Fruit fly (Drosophila melanogaster) whole organism, embryonic: Measurements from ENCODE around the gene CG14853.

ENCODE experiments used
- Abd-B ChIP-seq: fragments of 200-800 bp; sonication (Bioruptor generic); optimal IDR thresholded peaks from 2 replicates; lab custom pipeline; 2018; ENCODE audit warnings: missing biosample characterization, mild to moderate bottlenecking, missing genetic modification characterization, moderate library complexity
- B-H1 ChIP-seq: fragments of 200-800 bp; sonication (Bioruptor generic); IDR thresholded peaks from 3 replicates; pipeline ENCODE4 v1.3.6; 2022; ENCODE audit warnings: missing biosample characterization, missing genetic modification characterization
- BEAF-32 ChIP-seq: fragments of 200-800 bp; sonication (Bioruptor generic); optimal IDR thresholded peaks from 3 replicates; lab custom pipeline; 2017; ENCODE audit warnings: missing biosample characterization, missing genetic modification characterization, mild to moderate bottlenecking, moderate library complexity, missing genetic modification reagents
- CG10543 ChIP-seq: fragments of 200-800 bp; sonication (Bioruptor generic); optimal IDR thresholded peaks from 3 replicates; lab custom pipeline; 2017; ENCODE audit warnings: missing biosample characterization, mild to moderate bottlenecking, missing genetic modification characterization, moderate library complexity
- CG12104 ChIP-seq: fragments of 200-800 bp; sonication (Bioruptor generic); optimal IDR thresholded peaks from 3 replicates; lab custom pipeline; 2016; ENCODE audit warnings: missing biosample characterization, missing genetic modification characterization
- CG12769 ChIP-seq: fragments of 200-800 bp; sonication (Bioruptor generic); optimal IDR thresholded peaks from 2 replicates; lab custom pipeline; 2019; ENCODE audit warnings: missing biosample characterization, mild to moderate bottlenecking, missing genetic modification characterization, moderate library complexity
- CG13296 ChIP-seq: fragments of 200-800 bp; sonication (Bioruptor generic); optimal IDR thresholded peaks from 3 replicates; lab custom pipeline; 2018; ENCODE audit warnings: missing biosample characterization, mild to moderate bottlenecking, missing genetic modification characterization
- CG13894 ChIP-seq: fragments of 200-800 bp; sonication (Bioruptor generic); optimal IDR thresholded peaks from 3 replicates; lab custom pipeline; 2018; ENCODE audit warnings: missing biosample characterization, mild to moderate bottlenecking, missing genetic modification characterization, moderate library complexity
- CG14441 ChIP-seq: fragments of 200-800 bp; sonication (Bioruptor generic); IDR thresholded peaks from 2 replicates; pipeline ENCODE4 v1.3.6; 2022; ENCODE audit warnings: missing biosample characterization, missing genetic modification characterization
- CG18262 ChIP-seq: fragments of 200-800 bp; optimal IDR thresholded peaks from 3 replicates; lab custom pipeline; 2019; ENCODE audit warnings: missing biosample characterization, mild to moderate bottlenecking, missing genetic modification characterization, moderate library complexity
- CG2116 ChIP-seq: fragments of 200-800 bp; sonication (Bioruptor generic); optimal IDR thresholded peaks from 3 replicates; lab custom pipeline; 2018; ENCODE audit warnings: missing biosample characterization, mild to moderate bottlenecking, missing genetic modification characterization
- CG31365 ChIP-seq: fragments of 200-800 bp; sonication (Bioruptor generic); optimal IDR thresholded peaks from 2 replicates; lab custom pipeline; 2018; ENCODE audit warnings: missing biosample characterization, mild to moderate bottlenecking, missing genetic modification characterization
- CG4854 ChIP-seq: fragments of 200-800 bp; sonication (Bioruptor generic); optimal IDR thresholded peaks from 2 replicates; lab custom pipeline; 2016; ENCODE audit warnings: missing biosample characterization, missing genetic modification characterization, inconsistent platforms
- CG7556 ChIP-seq: fragments of 200-800 bp; sonication (Bioruptor generic); optimal IDR thresholded peaks from 2 replicates; lab custom pipeline; 2017; ENCODE audit warnings: missing biosample characterization, mild to moderate bottlenecking, missing genetic modification characterization
- CG7928 ChIP-seq: fragments of 200-800 bp; sonication (Bioruptor generic); optimal IDR thresholded peaks from 2 replicates; lab custom pipeline; 2017; ENCODE audit warnings: missing biosample characterization, mild to moderate bottlenecking, missing genetic modification characterization
- CG8281 ChIP-seq: fragments of 200-800 bp; sonication (Bioruptor generic); optimal IDR thresholded peaks from 2 replicates; lab custom pipeline; 2018; ENCODE audit warnings: missing biosample characterization, mild to moderate bottlenecking, missing genetic modification characterization, moderate library complexity
- Doc3 ChIP-seq: fragments of 200-800 bp; sonication (Bioruptor generic); IDR thresholded peaks from 3 replicates; pipeline ENCODE4 v1.3.6; 2022; ENCODE audit warnings: missing biosample characterization, missing genetic modification characterization; ENCODE audit not compliant: partially characterized antibody
- Dp ChIP-seq: fragments of 200-800 bp; sonication (Bioruptor generic); optimal IDR thresholded peaks from 2 replicates; lab custom pipeline; 2018; ENCODE audit warnings: missing biosample characterization, mild to moderate bottlenecking, missing genetic modification characterization, moderate library complexity
- H2.0 ChIP-seq: fragments of 200-800 bp; sonication (Bioruptor generic); IDR thresholded peaks from 2 replicates; pipeline ENCODE4 v1.3.6; 2022; ENCODE audit warnings: missing biosample characterization, missing genetic modification characterization
- HLH3B ChIP-seq: fragments of 200-800 bp; sonication (Bioruptor generic); IDR thresholded peaks from 2 replicates; pipeline ENCODE4 v1.3.6; 2022; ENCODE audit warnings: missing biosample characterization, missing genetic modification characterization
- Hr51 ChIP-seq, 2 experiments: fragments of 200-800 bp; sonication (Bioruptor generic); optimal IDR thresholded peaks; 2 replicates in 1 of 2; 3 replicates in 1 of 2; lab custom pipeline; 2016 to 2018; ENCODE audit warnings: missing biosample characterization in 2 of 2, missing genetic modification characterization in 2 of 2, mild to moderate bottlenecking in 1 of 2, moderate library complexity in 1 of 2
- Max ChIP-seq: fragments of 200-800 bp; sonication (Bioruptor generic); optimal IDR thresholded peaks from 2 replicates; lab custom pipeline; 2016; ENCODE audit warnings: missing biosample characterization, mild to moderate bottlenecking, missing genetic modification characterization
- NFAT ChIP-seq: fragments of 200-800 bp; sonication (Bioruptor generic); IDR thresholded peaks from 2 replicates; pipeline ENCODE4 v1.3.6; 2022; ENCODE audit warnings: missing biosample characterization, missing genetic modification characterization
- Poxn ChIP-seq: fragments of 200-800 bp; sonication (Bioruptor generic); IDR thresholded peaks from 2 replicates; pipeline ENCODE4 v1.3.6; 2022; ENCODE audit warnings: missing biosample characterization, missing genetic modification characterization
- Ptx1 ChIP-seq: fragments of 200-800 bp; sonication (Bioruptor generic); IDR thresholded peaks from 2 replicates; pipeline ENCODE4 v1.3.6; 2022; ENCODE audit warnings: missing biosample characterization, missing genetic modification characterization
- Rfx ChIP-seq: fragments of 200-800 bp; sonication (Bioruptor generic); IDR thresholded peaks from 2 replicates; pipeline ENCODE4 v1.3.6; 2022; ENCODE audit warnings: missing biosample characterization, missing genetic modification characterization
- Rx ChIP-seq: fragments of 200-800 bp; sonication (Bioruptor generic); IDR thresholded peaks from 2 replicates; pipeline ENCODE4 v1.3.6; 2022; ENCODE audit warnings: missing biosample characterization, missing genetic modification characterization
- Trl ChIP-seq, 3 experiments: fragments of >200 bp in 2 of 3; fragments of 200-800 bp in 1 of 3; sonication (Bioruptor generic) in 1 of 3; optimal IDR thresholded peaks; 2 replicates in 1 of 3; 3 replicates in 2 of 3; lab custom pipeline; 2016 to 2017; ENCODE audit warnings: missing biosample characterization in 1 of 3, missing genetic modification characterization in 1 of 3
- cas ChIP-seq: fragments of 200-800 bp; sonication (Bioruptor generic); IDR thresholded peaks from 2 replicates; pipeline ENCODE4 v1.3.6; 2022; ENCODE audit warnings: missing biosample characterization, missing genetic modification characterization
- chn ChIP-seq: fragments of 200-800 bp; sonication (Bioruptor generic); optimal IDR thresholded peaks from 2 replicates; lab custom pipeline; 2016; ENCODE audit warnings: missing biosample characterization, missing genetic modification characterization
- cwo ChIP-seq: fragments of 200-800 bp; sonication (Bioruptor generic); optimal IDR thresholded peaks from 3 replicates; lab custom pipeline; 2017; ENCODE audit warnings: missing biosample characterization, missing genetic modification characterization, mild to moderate bottlenecking, moderate library complexity, missing genetic modification reagents
- dmrt11E ChIP-seq: fragments of 200-800 bp; sonication (Bioruptor generic); optimal IDR thresholded peaks from 3 replicates; lab custom pipeline; 2018; ENCODE audit warnings: missing biosample characterization, mild to moderate bottlenecking, missing genetic modification characterization, moderate library complexity
- dysf ChIP-seq: fragments of 200-800 bp; sonication (Bioruptor generic); IDR thresholded peaks from 3 replicates; pipeline ENCODE4 v1.3.6; 2022; ENCODE audit warnings: missing biosample characterization, missing genetic modification characterization
- fd3F ChIP-seq: fragments of 200-800 bp; sonication (Bioruptor generic); optimal IDR thresholded peaks from 2 replicates; lab custom pipeline; 2018; ENCODE audit warnings: missing biosample characterization, mild to moderate bottlenecking, missing genetic modification characterization, moderate library complexity
- gem ChIP-seq: fragments of 200-800 bp; sonication (Bioruptor generic); optimal IDR thresholded peaks from 2 replicates; lab custom pipeline; 2019; ENCODE audit warnings: missing biosample characterization, mild to moderate bottlenecking, missing genetic modification characterization, moderate library complexity
- hbn ChIP-seq: fragments of 200-800 bp; sonication (Bioruptor generic); IDR thresholded peaks from 2 replicates; pipeline ENCODE4 v1.3.6; 2022; ENCODE audit warnings: missing biosample characterization, missing genetic modification characterization; ENCODE audit not compliant: partially characterized antibody
- hkb ChIP-seq, 2 experiments: fragments of 200-800 bp in 1 of 2; fragments of >200 bp in 1 of 2; sonication (Bioruptor generic) in 1 of 2; IDR thresholded peaks in 1 of 2; optimal IDR thresholded peaks in 1 of 2; 2 replicates each; pipeline versions ENCODE4 v1.3.6 to Lab custom; 2017 to 2022; ENCODE audit warnings: missing biosample characterization in 1 of 2, missing genetic modification characterization in 1 of 2
- kni ChIP-seq: fragments of 200-800 bp; sonication (Bioruptor generic); optimal IDR thresholded peaks from 3 replicates; lab custom pipeline; 2017; ENCODE audit warnings: mild to moderate bottlenecking, missing biosample characterization, missing genetic modification reagents, missing genetic modification characterization
- phol ChIP-seq: fragments of 200-800 bp; sonication (Bioruptor generic); optimal IDR thresholded peaks from 3 replicates; lab custom pipeline; 2018; ENCODE audit warnings: missing biosample characterization, mild to moderate bottlenecking, missing genetic modification characterization, moderate library complexity
- ranshi ChIP-seq: fragments of 200-800 bp; sonication (Bioruptor generic); IDR thresholded peaks from 2 replicates; pipeline ENCODE4 v1.3.6; 2022; ENCODE audit warnings: missing biosample characterization, missing genetic modification characterization
- run ChIP-seq: fragments of 200-800 bp; sonication (Bioruptor generic); optimal IDR thresholded peaks from 3 replicates; lab custom pipeline; 2018; ENCODE audit warnings: missing biosample characterization, mild to moderate bottlenecking, missing genetic modification characterization
- sim ChIP-seq: fragments of 200-800 bp; sonication (Bioruptor generic); IDR thresholded peaks from 2 replicates; pipeline ENCODE4 v1.3.6; 2022; ENCODE audit warnings: missing biosample characterization, missing genetic modification characterization
- trem ChIP-seq: fragments of 200-800 bp; optimal IDR thresholded peaks from 3 replicates; lab custom pipeline; 2019; ENCODE audit warnings: missing biosample characterization, mild to moderate bottlenecking, missing genetic modification characterization, moderate library complexity
- trh ChIP-seq: fragments of 200-800 bp; sonication (Bioruptor generic); optimal IDR thresholded peaks from 2 replicates; lab custom pipeline; 2016; ENCODE audit warnings: missing biosample characterization, missing genetic modification characterization
- unc-4 ChIP-seq: fragments of 200-800 bp; sonication (Bioruptor generic); IDR thresholded peaks from 2 replicates; pipeline ENCODE4 v1.3.6; 2022; ENCODE audit warnings: missing biosample characterization, missing genetic modification characterization; ENCODE audit not compliant: partially characterized antibody
- unpg ChIP-seq: fragments of 200-800 bp; sonication (Bioruptor generic); optimal IDR thresholded peaks from 3 replicates; lab custom pipeline; 2018; ENCODE audit warnings: missing biosample characterization, mild to moderate bottlenecking, missing genetic modification characterization, moderate library complexity

CG14853 gene

DNA sequence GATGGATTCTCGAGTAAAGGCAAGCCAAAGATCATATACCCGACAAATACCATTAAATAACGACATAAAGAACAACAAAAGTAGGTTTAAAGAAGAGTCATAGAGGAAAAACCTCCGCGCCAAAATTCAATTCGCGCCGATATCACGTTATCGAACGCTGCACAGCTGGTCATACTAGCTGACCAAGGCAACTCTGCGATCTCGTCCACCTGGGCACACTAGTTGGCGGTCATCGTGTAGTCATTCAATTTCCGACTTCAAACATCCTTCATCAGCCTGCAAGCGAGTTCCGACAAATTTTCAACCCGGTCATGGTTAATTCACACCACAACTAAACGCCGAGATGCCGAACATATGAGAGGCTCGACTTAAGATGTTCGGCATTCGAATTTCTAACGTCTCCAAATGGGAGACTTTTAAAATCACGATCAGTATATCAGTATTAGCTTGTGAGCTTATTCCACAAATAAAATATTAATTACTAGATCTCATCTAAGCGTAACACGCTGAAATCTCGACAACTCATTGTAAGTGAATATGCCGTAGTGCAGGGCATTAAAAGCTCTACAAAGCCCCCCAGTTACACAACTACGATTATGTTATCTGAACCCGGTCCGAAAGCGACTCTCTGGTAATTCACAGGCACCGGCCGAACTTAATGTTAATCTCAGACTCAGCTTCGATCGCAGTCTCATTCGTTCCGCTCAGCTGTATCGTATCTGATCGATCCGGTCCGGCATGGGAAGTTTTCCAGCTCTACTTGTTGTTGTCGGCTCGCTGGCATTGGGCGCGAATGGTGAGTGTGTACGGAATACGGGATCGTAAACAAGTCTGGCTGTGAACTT is 47.5 kb downstream of the CG14853 start, which contains the start of gene CG3505 (continued):
- TF ChIP-seq CG12769 (peak; percentile 87), CG7928 (peak; percentile 27), CG31365 (tag; lab: Kevin White, UChicago) (peak; percentile 6), fd3F (GFP tag; lab: Kevin White, UChicago) (peak; percentile 12), CG10543 (GFP tag; lab: Kevin White, UChicago) (peak; percentile 72), CG14441 (peak; percentile 37; the same call in 1 of the 2 replicates), Rx (GFP tag; lab: Robert Waterston, UW) (no peak), Hr51 (GFP tag; optimal IDR thresholded peaks at IDR 0.05; lab: Kevin White, UChicago) (no peak), NFAT (GFP tag; lab: Robert Waterston, UW) (peak; percentile 33; the same call in 1 of the 2 replicates), sim (GFP tag; lab: Robert Waterston, UW) (no peak), B-H1 (GFP tag; lab: Robert Waterston, UW) (no peak; the same call in 2 of the 3 replicates), CG2116 (GFP tag; lab: Kevin White, UChicago) (peak; percentile 100), Dp (GFP tag; lab: Kevin White, UChicago) (peak; percentile 100), Trl (optimal IDR thresholded peaks at IDR 0.05; lab: Kevin White, UChicago) (peak in 1 of 2 experiments; percentile 6), Trl (GFP tag; optimal IDR thresholded peaks at IDR 0.05; lab: Kevin White, UChicago) (no peak), kni (peak; percentile 10), hbn (peak; percentile 38; the same call in 1 of the 2 replicates), hkb (optimal IDR thresholded peaks at IDR 0.05; lab: Kevin White, UChicago) (no peak), hkb (GFP tag; IDR thresholded peaks at IDR 0.05; lab: Robert Waterston, UW) (peak; percentile 57), run (tag; lab: Kevin White, UChicago) (peak; percentile 29), dysf (0 out of 3 replicates have a peak, but pooled peaks have one; percentile 36), CG7556 (GFP tag; lab: Kevin White, UChicago) (peak; percentile 39), Ptx1 (GFP tag; lab: Robert Waterston, UW) (peak; percentile 44; the same call in 1 of the 2 replicates), HLH3B (peak; percentile 40), gem (tag; lab: Kevin White, UChicago) (no peak), dmrt11E (no peak), CG18262 (tag; lab: Kevin White, UChicago) (peak; percentile 8), Max (GFP tag; lab: Kevin White, UChicago) (no peak), Rfx (peak; percentile 50), BEAF-32 (GFP tag; lab: Kevin White, UChicago) (peak; percentile 58), trh (GFP tag; lab: Kevin White, UChicago) (no peak), Doc3 (GFP tag; lab: Robert Waterston, UW) (no peak), CG13894 (tag; lab: Kevin White, UChicago) (peak; percentile 95), H2.0 (GFP tag; lab: Robert Waterston, UW) (peak; percentile 44; the same call in 1 of the 2 replicates), phol (tag; lab: Kevin White, UChicago) (peak; percentile 45), CG12104 (GFP tag; lab: Kevin White, UChicago) (peak; percentile 27), CG4854 (GFP tag; lab: Kevin White, UChicago) (peak; percentile 52), unpg (GFP tag; lab: Kevin White, UChicago) (peak; percentile 38), cwo (peak; percentile 45), chn (GFP tag; lab: Kevin White, UChicago) (no peak), CG8281 (tag; lab: Kevin White, UChicago) (no peak), unc-4 (GFP tag; lab: Robert Waterston, UW) (0 out of 2 replicates have a peak, but pooled peaks have one; percentile 33), Abd-B (GFP tag; lab: Kevin White, UChicago) (no peak), ranshi (0 out of 2 replicates have a peak, but pooled peaks have one; percentile 10), trem (tag; lab: Kevin White, UChicago) (peak; percentile 36), CG13296 (GFP tag; lab: Kevin White, UChicago) (peak; percentile 74), cas (GFP tag; lab: Robert Waterston, UW) (no peak), Poxn (GFP tag; lab: Robert Waterston, UW) (no peak)
